Worm (Caenorhabditis elegans) whole organism, midembryonic: ENCODE measurements around the gene F28H6.4.

Experiments used
- cog-1 ChIP-seq: sonication (generic microtip); optimal IDR thresholded peaks from 2 replicates; lab custom pipeline; 2016; ENCODE audit warnings: missing genetic modification characterization, missing compliant biosample characterization
- flt-1 ChIP-seq: fragments of 200-800 bp; sonication (Bioruptor generic); IDR thresholded peaks from 2 replicates; pipeline ENCODE4 v1.3.6; 2022; ENCODE audit warnings: missing genetic modification characterization, missing compliant biosample characterization
- klf-2 ChIP-seq: fragments of 200-800 bp; sonication (Bioruptor generic); conservative IDR thresholded peaks from 2 replicates; pipeline ENCODE4 v1.3.6; 2022; ENCODE audit warnings: missing genetic modification reagents, missing genetic modification characterization, missing compliant biosample characterization
- tab-1 ChIP-seq: fragments of 200-800 bp; sonication (Bioruptor generic); IDR thresholded peaks from 2 replicates; pipeline ENCODE4 v1.3.6; 2022; ENCODE audit warnings: missing genetic modification characterization, missing compliant biosample characterization
- ztf-23 ChIP-seq: fragments of 200-800 bp; sonication (Bioruptor generic); IDR thresholded peaks from 2 replicates; pipeline ENCODE4 v1.3.6; 2022; ENCODE audit warnings: missing genetic modification reagents, missing genetic modification characterization, missing compliant biosample characterization

DNA sequence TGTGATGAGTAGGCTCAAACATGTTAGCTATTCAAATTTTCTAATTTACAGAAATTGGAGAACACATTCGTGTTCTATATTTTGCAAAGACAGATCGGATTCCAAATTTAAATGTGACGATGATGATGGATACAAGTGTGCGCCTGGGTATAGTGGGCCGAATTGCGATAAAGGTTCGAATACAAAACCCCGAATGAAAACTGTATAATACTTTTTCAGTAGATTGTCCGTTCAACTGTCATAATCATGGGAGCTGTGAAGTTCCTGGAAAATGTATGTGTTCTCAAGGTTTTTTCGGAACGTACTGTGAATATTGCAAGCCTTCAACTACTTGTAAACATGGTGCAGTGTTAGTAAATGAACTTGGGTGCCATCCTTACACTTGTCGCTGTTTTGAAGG lies 36.7 kb upstream of the F28H6.4 start:
- no peak for TF ChIP-seq ztf-23 (GFP tag; lab: Robert Waterston, UW)
- TF ChIP-seq cog-1, result no peak
- no peak for TF ChIP-seq flt-1 (GFP tag; lab: Robert Waterston, UW)
- TF ChIP-seq tab-1 (GFP tag; lab: Robert Waterston, UW), result no peak
- no peak for TF ChIP-seq klf-2 (GFP tag; lab: Robert Waterston, UW)
